Worm (Caenorhabditis elegans) whole organism, late embryonic: ENCODE measurements around the gene C26B9.7.

Source experiments
- C08G9.2 ChIP-seq: sonication (generic microtip); optimal IDR thresholded peaks from 2 replicates; lab custom pipeline; 2016; ENCODE audit warnings: mild to moderate bottlenecking, missing genetic modification characterization, moderate library complexity, missing compliant biosample characterization
- ahr-1 ChIP-seq: sonication (generic microtip); optimal IDR thresholded peaks from 2 replicates; lab custom pipeline; 2016; ENCODE audit warnings: missing genetic modification characterization, missing compliant biosample characterization
- ama-1 ChIP-seq: fragments of 150-350 bp; optimal IDR thresholded peaks from 2 replicates; lab custom pipeline; 2014
- ceh-19 ChIP-seq: fragments of 200-800 bp; sonication (Bioruptor generic); optimal IDR thresholded peaks from 2 replicates; lab custom pipeline; 2018; ENCODE audit warnings: mild to moderate bottlenecking, missing genetic modification characterization, missing compliant biosample characterization
- ceh-9 ChIP-seq: sonication (generic microtip); optimal IDR thresholded peaks from 2 replicates; lab custom pipeline; 2016; ENCODE audit warnings: mild to moderate bottlenecking, missing genetic modification characterization, inconsistent platforms, missing compliant biosample characterization
- dve-1 ChIP-seq: sonication (generic microtip); optimal IDR thresholded peaks from 2 replicates; lab custom pipeline; 2017; ENCODE audit warnings: antibody characterized with exemption, mild to moderate bottlenecking, missing genetic modification characterization, missing compliant biosample characterization
- fkh-10 ChIP-seq: fragments of 150-350 bp; optimal IDR thresholded peaks from 2 replicates; lab custom pipeline; 2014; ENCODE audit warnings: missing biosample characterization, missing genetic modification reagents, missing genetic modification characterization
- hlh-15 ChIP-seq: sonication (generic microtip); optimal IDR thresholded peaks from 2 replicates; lab custom pipeline; 2016; ENCODE audit warnings: missing genetic modification characterization, missing compliant biosample characterization
- lin-11 ChIP-seq: fragments of 200-800 bp; sonication (Bioruptor generic); optimal IDR thresholded peaks from 2 replicates; lab custom pipeline; 2018; ENCODE audit warnings: mild to moderate bottlenecking, missing genetic modification characterization, missing compliant biosample characterization
- mec-3 ChIP-seq: sonication (generic microtip); optimal IDR thresholded peaks from 2 replicates; lab custom pipeline; 2016; ENCODE audit warnings: borderline replicate concordance, missing genetic modification characterization, missing compliant biosample characterization
- pag-3 ChIP-seq: sonication (generic microtip); optimal IDR thresholded peaks from 2 replicates; lab custom pipeline; 2016; ENCODE audit warnings: missing compliant biosample characterization, missing genetic modification characterization, borderline replicate concordance
- pat-9 ChIP-seq: fragments of 200-800 bp; sonication (Bioruptor generic); optimal IDR thresholded peaks from 2 replicates; lab custom pipeline; 2018; ENCODE audit warnings: mild to moderate bottlenecking, missing genetic modification characterization, moderate library complexity, missing compliant biosample characterization
- pqm-1 ChIP-seq: sonication (generic microtip); optimal IDR thresholded peaks from 2 replicates; lab custom pipeline; 2016; ENCODE audit warnings: missing genetic modification characterization, missing compliant biosample characterization
- zip-5 ChIP-seq: sonication (generic microtip); optimal IDR thresholded peaks from 2 replicates; lab custom pipeline; 2016; ENCODE audit warnings: missing genetic modification characterization, missing compliant biosample characterization

ce11 chrX:5297942-5298611, 44.0 kb upstream of the C26B9.7 start, which contains the start of gene ift-81:
- no peak for TF ChIP-seq pqm-1 (tag; lab: Kevin White, UChicago)
- TF ChIP-seq C08G9.2, result no peak
- no peak for TF ChIP-seq ceh-19 (GFP tag; lab: Kevin White, UChicago)
- TF ChIP-seq pat-9 (tag; lab: Kevin White, UChicago), result no peak
- no peak for TF ChIP-seq pag-3 (tag; lab: Kevin White, UChicago)
- no peak for TF ChIP-seq ama-1 (lab: Kevin White, UChicago)
- no peak for TF ChIP-seq fkh-10 (GFP tag; lab: Kevin White, UChicago)
- TF ChIP-seq ahr-1 (tag; lab: Kevin White, UChicago), result no peak
- no peak for TF ChIP-seq hlh-15
- TF ChIP-seq zip-5 (tag; lab: Kevin White, UChicago), result no peak
- TF ChIP-seq mec-3, result no peak
- TF ChIP-seq lin-11 (tag; lab: Kevin White, UChicago), result no peak
- TF ChIP-seq ceh-9, result no peak
- TF ChIP-seq dve-1 (tag; lab: Kevin White, UChicago), result no peak
